Worm (Caenorhabditis elegans) whole organism, L1 larva: ENCODE data around the gene lact-4.

Source experiments
- C16A3.4 ChIP-seq: fragments of 150-350 bp; optimal IDR thresholded peaks from 2 replicates; lab custom pipeline; 2014; ENCODE audit warnings: missing biosample characterization, missing genetic modification characterization
- F16B12.6 ChIP-seq: fragments of 150-350 bp; optimal IDR thresholded peaks from 2 replicates; lab custom pipeline; 2014; ENCODE audit warnings: missing biosample characterization, missing genetic modification characterization
- aha-1 ChIP-seq: fragments of 150-350 bp; optimal IDR thresholded peaks from 2 replicates; lab custom pipeline; 2014; ENCODE audit warnings: missing biosample characterization, missing genetic modification characterization
- alr-1 ChIP-seq: fragments of 200-800 bp; sonication (Bioruptor generic); optimal IDR thresholded peaks from 2 replicates; lab custom pipeline; 2018; ENCODE audit warnings: borderline replicate concordance, mild to moderate bottlenecking, missing genetic modification characterization, missing compliant biosample characterization
- aly-2 ChIP-seq: fragments of 150-350 bp; optimal IDR thresholded peaks from 2 replicates; lab custom pipeline; 2014; ENCODE audit warnings: missing biosample characterization, missing genetic modification characterization
- ceh-8 ChIP-seq: fragments of 200-800 bp; sonication (Bioruptor generic); optimal IDR thresholded peaks from 2 replicates; lab custom pipeline; 2018; ENCODE audit warnings: mild to moderate bottlenecking, missing genetic modification characterization, moderate library complexity, missing compliant biosample characterization
- ceh-88 ChIP-seq: fragments of 200-800 bp; sonication (Bioruptor generic); IDR thresholded peaks from 2 replicates; pipeline ENCODE4 v1.3.6; 2022; ENCODE audit warnings: missing genetic modification characterization, missing compliant biosample characterization
- dpl-1 ChIP-seq, 3 experiments: fragments of 150-350 bp in 2 of 3; sonication (generic microtip) in 1 of 3; optimal IDR thresholded peaks; 2 replicates each; lab custom pipeline; 2014 to 2017; ENCODE audit warnings: missing biosample characterization in 3 of 3, missing genetic modification characterization in 3 of 3, missing genetic modification reagents in 3 of 3
- dsc-1 ChIP-seq: sonication (generic microtip); optimal IDR thresholded peaks from 2 replicates; lab custom pipeline; 2016; ENCODE audit warnings: mild to moderate bottlenecking, missing genetic modification characterization, missing compliant biosample characterization
- efl-1 ChIP-seq, 4 experiments: fragments of 150-350 bp; optimal IDR thresholded peaks in 3 of 4; peaks in 1 of 4; 1 replicate in 1 of 4; 2 replicates in 3 of 4; lab custom pipeline; 2014; ENCODE audit warnings: missing biosample characterization in 2 of 4, missing genetic modification characterization in 2 of 4, missing genetic modification reagents in 2 of 4
- efl-3 ChIP-seq: fragments of 200-800 bp; sonication (Bioruptor generic); optimal IDR thresholded peaks from 2 replicates; lab custom pipeline; 2018; ENCODE audit warnings: mild to moderate bottlenecking, missing genetic modification characterization, missing compliant biosample characterization
- egl-13 ChIP-seq: sonication (generic microtip); optimal IDR thresholded peaks from 2 replicates; lab custom pipeline; 2016; ENCODE audit warnings: missing genotype, missing genetic modification reagents, missing genetic modification characterization, missing compliant biosample characterization
- elt-3 ChIP-seq, 6 experiments: fragments of 150-350 bp in 1 of 6; sonication (generic microtip); optimal IDR thresholded peaks; 2 replicates each; lab custom pipeline; 2017 to 2018; ENCODE audit warnings: missing biosample characterization in 6 of 6, missing genetic modification characterization in 6 of 6, inconsistent platforms in 1 of 6
- fkh-10 ChIP-seq: sonication (generic microtip); optimal IDR thresholded peaks from 2 replicates; lab custom pipeline; 2017; ENCODE audit warnings: missing biosample characterization, missing genetic modification reagents, missing genetic modification characterization
- fkh-8 ChIP-seq: sonication (generic microtip); optimal IDR thresholded peaks from 2 replicates; lab custom pipeline; 2016; ENCODE audit warnings: mild to moderate bottlenecking, missing genetic modification characterization, missing compliant biosample characterization
- fos-1 ChIP-seq: fragments of 150-350 bp; optimal IDR thresholded peaks from 2 replicates; lab custom pipeline; 2014; ENCODE audit warnings: missing biosample characterization, missing genetic modification characterization
- hlh-17 ChIP-seq: fragments of 200-800 bp; sonication (Bioruptor generic); optimal IDR thresholded peaks from 2 replicates; lab custom pipeline; 2018; ENCODE audit warnings: missing genetic modification characterization, mild to moderate bottlenecking, missing compliant biosample characterization, moderate library complexity, borderline replicate concordance
- hlh-4 ChIP-seq: sonication (generic microtip); optimal IDR thresholded peaks from 2 replicates; lab custom pipeline; 2016; ENCODE audit warnings: mild to moderate bottlenecking, missing genetic modification characterization, missing compliant biosample characterization
- irx-1 ChIP-seq: sonication (generic microtip); optimal IDR thresholded peaks from 2 replicates; lab custom pipeline; 2016; ENCODE audit warnings: missing genetic modification characterization, missing compliant biosample characterization
- jun-1 ChIP-seq: fragments of 150-350 bp; optimal IDR thresholded peaks from 2 replicates; lab custom pipeline; 2014; ENCODE audit warnings: missing biosample characterization, missing genetic modification reagents, missing genetic modification characterization
- lin-13 ChIP-seq: fragments of 150-350 bp; optimal IDR thresholded peaks from 2 replicates; lab custom pipeline; 2014; ENCODE audit warnings: missing biosample characterization, missing genetic modification reagents, missing genetic modification characterization
- lin-14 ChIP-seq: fragments of 200-800 bp; sonication (Bioruptor generic); optimal IDR thresholded peaks from 2 replicates; lab custom pipeline; 2018; ENCODE audit warnings: mild to moderate bottlenecking, missing genetic modification characterization, moderate library complexity, missing compliant biosample characterization
- lin-15B ChIP-seq: fragments of 150-350 bp; sonication (generic microtip); optimal IDR thresholded peaks from 3 replicates; lab custom pipeline; 2014; ENCODE audit warnings: missing biosample characterization, missing genetic modification characterization
- lin-39 ChIP-seq: fragments of 150-350 bp; optimal IDR thresholded peaks from 2 replicates; lab custom pipeline; 2014; ENCODE audit warnings: missing biosample characterization, missing genetic modification reagents, missing genetic modification characterization
- lsy-2 ChIP-seq, 2 experiments: fragments of 150-350 bp; optimal IDR thresholded peaks; 2 replicates each; lab custom pipeline; 2014; ENCODE audit warnings: missing biosample characterization in 2 of 2, missing genetic modification characterization in 2 of 2
- mab-9 ChIP-seq: fragments of 200-800 bp; sonication (Bioruptor generic); IDR thresholded peaks from 2 replicates; pipeline ENCODE4 v1.3.6; 2022; ENCODE audit warnings: missing genetic modification reagents, missing genetic modification characterization, missing compliant biosample characterization
- mdl-1 ChIP-seq, 2 experiments: fragments of 150-350 bp; optimal IDR thresholded peaks; 2 replicates each; lab custom pipeline; 2014 to 2017; ENCODE audit warnings: missing biosample characterization in 2 of 2, missing genetic modification characterization in 2 of 2, inconsistent platforms in 1 of 2
- mef-2 ChIP-seq: fragments of 150-350 bp; optimal IDR thresholded peaks from 2 replicates; lab custom pipeline; 2014; ENCODE audit warnings: missing biosample characterization, missing genetic modification characterization
- mep-1 ChIP-seq: fragments of 150-350 bp; optimal IDR thresholded peaks from 2 replicates; lab custom pipeline; 2014; ENCODE audit warnings: missing biosample characterization, missing genetic modification characterization
- nhr-11 ChIP-seq: fragments of 150-350 bp; optimal IDR thresholded peaks from 2 replicates; lab custom pipeline; 2014; ENCODE audit warnings: missing biosample characterization, missing genetic modification characterization
- nhr-19 ChIP-seq: fragments of 200-800 bp; sonication (Bioruptor generic); conservative IDR thresholded peaks from 2 replicates; pipeline ENCODE4 v1.3.6; 2022; ENCODE audit warnings: missing genetic modification characterization, missing compliant biosample characterization
- nhr-20 ChIP-seq: sonication (generic microtip); optimal IDR thresholded peaks from 2 replicates; lab custom pipeline; 2016; ENCODE audit warnings: mild to moderate bottlenecking, missing genetic modification characterization, missing compliant biosample characterization
- nhr-237 ChIP-seq: fragments of 150-350 bp; optimal IDR thresholded peaks from 2 replicates; lab custom pipeline; 2014; ENCODE audit warnings: missing biosample characterization, missing genetic modification characterization
- nhr-71 ChIP-seq: sonication (generic microtip); optimal IDR thresholded peaks from 2 replicates; lab custom pipeline; 2016; ENCODE audit warnings: mild to moderate bottlenecking, missing genetic modification characterization, moderate library complexity, missing compliant biosample characterization
- nhr-76 ChIP-seq: sonication (generic microtip); optimal IDR thresholded peaks from 2 replicates; lab custom pipeline; 2017; ENCODE audit warnings: missing biosample characterization, missing genetic modification characterization
- nhr-84 ChIP-seq: sonication (generic microtip); optimal IDR thresholded peaks from 2 replicates; lab custom pipeline; 2017; ENCODE audit warnings: missing biosample characterization, missing genetic modification characterization
- nhr-85 ChIP-seq: sonication (generic microtip); peaks from one replicate; lab custom pipeline; 2016; ENCODE audit warnings: missing genetic modification characterization, inconsistent platforms, missing compliant biosample characterization
- nhr-90 ChIP-seq: sonication (generic microtip); optimal IDR thresholded peaks from 2 replicates; lab custom pipeline; 2016; ENCODE audit warnings: mild to moderate bottlenecking, missing genetic modification characterization, missing compliant biosample characterization; ENCODE audit not compliant: poor library complexity
- pag-3 ChIP-seq: sonication (generic microtip); optimal IDR thresholded peaks from 2 replicates; lab custom pipeline; 2017; ENCODE audit warnings: missing genetic modification characterization, mild to moderate bottlenecking, missing compliant biosample characterization, antibody characterized with exemption, borderline replicate concordance; ENCODE audit not compliant: insufficient read depth
- pax-3 ChIP-seq: fragments of 200-800 bp; sonication (Bioruptor generic); optimal IDR thresholded peaks from 2 replicates; lab custom pipeline; 2018; ENCODE audit warnings: mild to moderate bottlenecking, missing genetic modification characterization, moderate library complexity, missing compliant biosample characterization
- pqm-1 ChIP-seq: sonication (generic microtip); optimal IDR thresholded peaks from 3 replicates; lab custom pipeline; 2017; ENCODE audit warnings: missing biosample characterization, missing genetic modification characterization
- rnt-1 ChIP-seq: sonication (generic microtip); optimal IDR thresholded peaks from 2 replicates; lab custom pipeline; 2016; ENCODE audit warnings: mild to moderate bottlenecking, missing genetic modification characterization, moderate library complexity, missing compliant biosample characterization
- snu-23 ChIP-seq: sonication (generic microtip); optimal IDR thresholded peaks from 2 replicates; lab custom pipeline; 2016; ENCODE audit warnings: missing genetic modification characterization, missing compliant biosample characterization
- sox-4 ChIP-seq: sonication (generic microtip); optimal IDR thresholded peaks from 2 replicates; lab custom pipeline; 2016; ENCODE audit warnings: missing genetic modification characterization, missing compliant biosample characterization
- tbx-2 ChIP-seq: sonication (generic microtip); optimal IDR thresholded peaks from 2 replicates; lab custom pipeline; 2016; ENCODE audit warnings: missing genetic modification characterization, missing compliant biosample characterization
- unc-130 ChIP-seq: fragments of 150-350 bp; optimal IDR thresholded peaks from 2 replicates; lab custom pipeline; 2017; ENCODE audit warnings: missing biosample characterization, missing genetic modification characterization, inconsistent platforms
- unc-86 ChIP-seq: sonication (generic microtip); optimal IDR thresholded peaks from 2 replicates; lab custom pipeline; 2016; ENCODE audit warnings: missing genetic modification characterization, missing compliant biosample characterization
- unc-98 ChIP-seq: fragments of 200-800 bp; sonication (Bioruptor generic); IDR thresholded peaks from 2 replicates; pipeline ENCODE4 v1.3.6; 2022; ENCODE audit warnings: missing genetic modification characterization, missing compliant biosample characterization
- vab-15 ChIP-seq: sonication (generic microtip); optimal IDR thresholded peaks from 2 replicates; lab custom pipeline; 2017; ENCODE audit warnings: missing genotype, mild to moderate bottlenecking, missing genetic modification characterization, missing compliant biosample characterization
- zip-4 ChIP-seq: fragments of 200-800 bp; sonication (Bioruptor generic); optimal IDR thresholded peaks from 2 replicates; lab custom pipeline; 2018; ENCODE audit warnings: mild to moderate bottlenecking, missing genetic modification characterization, moderate library complexity, missing compliant biosample characterization

Gene lact-4

ce11 chrII:8441519-8441918 lies 38.8 kb downstream of the lact-4 start:
- TF ChIP-seq pag-3 (tag; lab: Kevin White, UChicago), result no peak
- no peak for TF ChIP-seq C16A3.4 (tag; lab: Kevin White, UChicago)
- TF ChIP-seq fos-1 (tag; lab: Kevin White, UChicago), result no peak
- no peak for TF ChIP-seq nhr-84 (tag; lab: Kevin White, UChicago)
- TF ChIP-seq F16B12.6 (tag; lab: Kevin White, UChicago), result peak; percentile 0
- TF ChIP-seq egl-13, result no peak
- TF ChIP-seq lsy-2 (tag; optimal IDR thresholded peaks at IDR 0.05; lab: Kevin White, UChicago), result peak in 1 of 2 experiments; percentile 16
- TF ChIP-seq nhr-76, result no peak
- no peak for TF ChIP-seq fkh-8 (tag; lab: Kevin White, UChicago)
- TF ChIP-seq ceh-88 (GFP tag; lab: Robert Waterston, UW), result no peak
- TF ChIP-seq fkh-10 (GFP tag; lab: Kevin White, UChicago), result no peak
- no peak for TF ChIP-seq aha-1 (tag; lab: Kevin White, UChicago)
- no peak for TF ChIP-seq nhr-237 (tag; lab: Kevin White, UChicago)
- TF ChIP-seq efl-1 (optimal IDR thresholded peaks at IDR 0.05; lab: Kevin White, UChicago), result no peak
- TF ChIP-seq efl-1 (GFP tag; optimal IDR thresholded peaks at IDR 0.05 in 1 of 2; lab: Kevin White, UChicago), result peak in 1 of 2 experiments; percentile 91
- no peak for TF ChIP-seq unc-86 (tag; lab: Kevin White, UChicago)
- TF ChIP-seq nhr-11 (tag; lab: Kevin White, UChicago), result no peak
- no peak; the same call in 1 of the 2 replicates for TF ChIP-seq nhr-19 (GFP tag; lab: Robert Waterston, UW)
- no peak for TF ChIP-seq vab-15 (tag; lab: Kevin White, UChicago)
- no peak for TF ChIP-seq ceh-8 (GFP tag; lab: Kevin White, UChicago)
- TF ChIP-seq dsc-1 (tag; lab: Kevin White, UChicago), result no peak
- TF ChIP-seq lin-13, result no peak
- TF ChIP-seq unc-98 (GFP tag; lab: Robert Waterston, UW), result no peak
- TF ChIP-seq alr-1 (tag; lab: Kevin White, UChicago), result no peak
- TF ChIP-seq nhr-85, result no peak
- no peak for TF ChIP-seq mef-2 (tag; lab: Kevin White, UChicago)

ce11 chrII:8440792-8441191 lies 39.5 kb downstream of the lact-4 start:
- TF ChIP-seq tbx-2 (peak; percentile 30), nhr-90 (tag; lab: Kevin White, UChicago) (peak; percentile 52), mep-1 (tag; lab: Kevin White, UChicago) (peak; percentile 5), dpl-1 (GFP tag; optimal IDR thresholded peaks at IDR 0.05; lab: Kevin White, UChicago) (peak in 1 of 3 experiments; percentile 1), zip-4 (GFP tag; lab: Kevin White, UChicago) (no peak), pqm-1 (no peak), lin-14 (GFP tag; lab: Kevin White, UChicago) (peak; percentile 71), lin-15B (tag; lab: Kevin White, UChicago) (no peak), rnt-1 (tag; lab: Kevin White, UChicago) (peak; percentile 6), jun-1 (tag; lab: Kevin White, UChicago) (no peak), nhr-20 (peak; percentile 84), unc-130 (tag; lab: Kevin White, UChicago) (no peak), hlh-17 (GFP tag; lab: Kevin White, UChicago) (no peak), alr-1 (tag; lab: Kevin White, UChicago) (no peak), hlh-4 (tag; lab: Kevin White, UChicago) (no peak), elt-3 (tag; optimal IDR thresholded peaks at IDR 0.05; lab: Kevin White, UChicago) (peak in 5 of 6 experiments; percentile 19 to 98 (median 87)), mdl-1 (tag; optimal IDR thresholded peaks at IDR 0.05; lab: Kevin White, UChicago) (peak in 1 of 2 experiments; percentile 51), efl-3 (GFP tag; lab: Kevin White, UChicago) (no peak), nhr-85 (peak; percentile 95), aly-2 (tag; lab: Kevin White, UChicago) (no peak), lin-13 (no peak), mab-9 (GFP tag; lab: Robert Waterston, UW) (no peak), efl-1 (optimal IDR thresholded peaks at IDR 0.05; lab: Kevin White, UChicago) (no peak), efl-1 (GFP tag; optimal IDR thresholded peaks at IDR 0.05 in 1 of 2; lab: Kevin White, UChicago) (peak in 1 of 2 experiments; percentile 90), nhr-71 (tag; lab: Kevin White, UChicago) (peak; percentile 75), dsc-1 (tag; lab: Kevin White, UChicago) (no peak), sox-4 (tag; lab: Kevin White, UChicago) (no peak), nhr-19 (GFP tag; lab: Robert Waterston, UW) (peak; percentile 37), pax-3 (tag; lab: Kevin White, UChicago) (no peak), lin-39 (tag; lab: Kevin White, UChicago) (no peak), nhr-84 (tag; lab: Kevin White, UChicago) (no peak), snu-23 (peak; percentile 48), irx-1 (no peak)
